Worm (Caenorhabditis elegans) whole organism, mixed stage, embryonic: ENCODE results near the gene lat-1.

Experiments
- blmp-1 ChIP-seq: fragments of 150-350 bp; optimal IDR thresholded peaks from 2 replicates; lab custom pipeline; 2014; ENCODE audit warnings: missing biosample characterization, missing genetic modification characterization
- ceh-43 ChIP-seq: fragments of 200-800 bp; sonication (Bioruptor generic); optimal IDR thresholded peaks from 2 replicates; lab custom pipeline; 2018; ENCODE audit warnings: mild to moderate bottlenecking, missing genetic modification characterization, moderate library complexity, missing compliant biosample characterization
- ceh-83 ChIP-seq: fragments of 200-800 bp; sonication (Bioruptor generic); optimal IDR thresholded peaks from 2 replicates; lab custom pipeline; 2018; ENCODE audit warnings: mild to moderate bottlenecking, missing genetic modification characterization, missing compliant biosample characterization
- ces-1 ChIP-seq: fragments of 150-350 bp; optimal IDR thresholded peaks from 2 replicates; lab custom pipeline; 2014; ENCODE audit warnings: missing biosample characterization, missing genetic modification reagents, missing genetic modification characterization
- elt-1 ChIP-seq: sonication (generic microtip); optimal IDR thresholded peaks from 2 replicates; lab custom pipeline; 2017; ENCODE audit warnings: missing genetic modification characterization, mild to moderate bottlenecking, missing compliant biosample characterization, antibody characterized with exemption, moderate library complexity, borderline replicate concordance; ENCODE audit not compliant: insufficient read depth
- hlh-1 ChIP-seq: fragments of 150-350 bp; optimal IDR thresholded peaks from 2 replicates; lab custom pipeline; 2014; ENCODE audit warnings: missing biosample characterization, missing genetic modification reagents, missing genetic modification characterization
- nhr-12 ChIP-seq: fragments of 150-350 bp; optimal IDR thresholded peaks from 2 replicates; lab custom pipeline; 2014; ENCODE audit warnings: missing biosample characterization, missing genetic modification characterization
- nhr-76 ChIP-seq: sonication (generic microtip); optimal IDR thresholded peaks from 2 replicates; lab custom pipeline; 2017; ENCODE audit warnings: missing biosample characterization, missing genetic modification characterization
- zip-8 ChIP-seq: fragments of 150-350 bp; optimal IDR thresholded peaks from 2 replicates; lab custom pipeline; 2014; ENCODE audit warnings: missing biosample characterization, missing genetic modification characterization

lat-1 gene

ce11 chrII:8953703-8954102 lies 57.1 kb downstream of the lat-1 start:
- TF ChIP-seq nhr-76 (tag; lab: Kevin White, UChicago) (no peak), ceh-83 (no peak), elt-1 (tag; lab: Kevin White, UChicago) (peak; percentile 16)

- no peak for TF ChIP-seq blmp-1 (tag; lab: Kevin White, UChicago)
- TF ChIP-seq ces-1: peak; percentile 94
- TF ChIP-seq hlh-1: no peak
- TF ChIP-seq nhr-12 (tag; lab: Kevin White, UChicago): no peak
- TF ChIP-seq ceh-43: no peak
- no peak for TF ChIP-seq zip-8 (tag; lab: Kevin White, UChicago)
Observed at ce11 chrII:8956896-8957295, 60.3 kb downstream of the lat-1 start.
